In genomic region chr2L:19452535-19453317, dm6 we compare ENCODE assay signal across 4 fruit fly cellular contexts.
TF ChIP-seq lines count a peak whose summit lies in the region.

No protein-coding gene starts in this region.

TF ChIP-seq in whole organism, adult, 20 proteins besides CTCF, POLR2A, EP300 and RAD21 (continued from another document):
- TF ChIP-seq CG14711 (tag; optimal IDR thresholded peaks at IDR 0.05; lab: Kevin White, UChicago), result peak; percentile 20

TF ChIP-seq in whole organism, embryonic, 481 proteins besides CTCF, POLR2A, EP300 and RAD21 (continued from another document and continues in another):
- TF ChIP-seq sna (GFP tag; IDR thresholded peaks at IDR 0.05; lab: Robert Waterston, UW; ENCODE audit: partially characterized antibody) (no peak; the same call in 1 of the 2 replicates), peb (GFP tag; IDR thresholded peaks at IDR 0.05; lab: Robert Waterston, UW) (no peak), Ada2b (GFP tag; IDR thresholded peaks at IDR 0.05; lab: Robert Waterston, UW) (0 out of 2 replicates have a peak, but pooled peaks have one; percentile 13), CG9437 (GFP tag; optimal IDR thresholded peaks at IDR 0.05; lab: Kevin White, UChicago) (no peak), CG11560 (tag; IDR thresholded peaks at IDR 0.05; lab: Robert Waterston, UW) (no peak), CG13287 (GFP tag; IDR thresholded peaks at IDR 0.05; lab: Robert Waterston, UW; ENCODE audit: partially characterized antibody) (peak; percentile 39), cas (GFP tag; IDR thresholded peaks at IDR 0.05; lab: Robert Waterston, UW) (no peak), CG4854 (GFP tag; optimal IDR thresholded peaks at IDR 0.05; lab: Kevin White, UChicago) (no peak), pb (GFP tag; optimal IDR thresholded peaks at IDR 0.05; lab: Kevin White, UChicago) (no peak), mam (GFP tag; optimal IDR thresholded peaks at IDR 0.05; lab: Kevin White, UChicago) (peak; percentile 36), dm (GFP tag; optimal IDR thresholded peaks at IDR 0.05; lab: Kevin White, UChicago) (peak; percentile 1), CG1602 (GFP tag; optimal IDR thresholded peaks at IDR 0.05; lab: Kevin White, UChicago) (no peak), dpn (GFP tag; optimal IDR thresholded peaks at IDR 0.05; lab: Kevin White, UChicago) (peak; percentile 17 to 38), Gug (GFP tag; IDR thresholded peaks at IDR 0.05; lab: Robert Waterston, UW) (no peak), schlank (tag; optimal IDR thresholded peaks at IDR 0.05; lab: Kevin White, UChicago) (no peak), CG17361 (GFP tag; IDR thresholded peaks at IDR 0.05; lab: Robert Waterston, UW) (no peak), CG13296 (GFP tag; optimal IDR thresholded peaks at IDR 0.05; lab: Kevin White, UChicago) (peak; percentile 2), Hr78 (GFP tag; optimal IDR thresholded peaks at IDR 0.05; lab: Kevin White, UChicago) (no peak), HHEX (GFP tag; optimal IDR thresholded peaks at IDR 0.05; lab: Kevin White, UChicago) (no peak), sob (GFP tag; IDR thresholded peaks at IDR 0.05; lab: Robert Waterston, UW) (0 out of 2 replicates have a peak, but pooled peaks have one; percentile 29), en (GFP tag; optimal IDR thresholded peaks at IDR 0.05; lab: Kevin White, UChicago) (no peak), crc (GFP tag; optimal IDR thresholded peaks at IDR 0.05; lab: Kevin White, UChicago) (no peak), Hand (GFP tag; optimal IDR thresholded peaks at IDR 0.05; lab: Kevin White, UChicago) (no peak), Dip2 (GFP tag; IDR thresholded peaks at IDR 0.05; lab: Robert Waterston, UW) (no peak), maf-S (GFP tag; optimal IDR thresholded peaks at IDR 0.05; lab: Kevin White, UChicago) (no peak), Atf6 (GFP tag; IDR thresholded peaks at IDR 0.05; lab: Robert Waterston, UW) (peak; percentile 49; the same call in 1 of the 2 replicates), CG9797 (GFP tag; optimal IDR thresholded peaks at IDR 0.05; lab: Kevin White, UChicago) (no peak), odd (GFP tag; optimal IDR thresholded peaks at IDR 0.05; lab: Kevin White, UChicago) (peak; percentile 7), croc (GFP tag; conservative IDR thresholded peaks at IDR 0.05; lab: Robert Waterston, UW) (no peak), CG12104 (GFP tag; optimal IDR thresholded peaks at IDR 0.05; lab: Kevin White, UChicago) (no peak), CG12942 (GFP tag; optimal IDR thresholded peaks at IDR 0.05; lab: Kevin White, UChicago) (no peak), CG8290 (GFP tag; optimal IDR thresholded peaks at IDR 0.05; lab: Kevin White, UChicago) (no peak), CG8290 (tag; optimal IDR thresholded peaks at IDR 0.05; lab: Kevin White, UChicago) (no peak), CoRest (tag; optimal IDR thresholded peaks at IDR 0.05; lab: Kevin White, UChicago) (peak; percentile 1), CG11085 (GFP tag; IDR thresholded peaks at IDR 0.05; lab: Robert Waterston, UW) (no peak), MESR4 (GFP tag; optimal IDR thresholded peaks at IDR 0.05; lab: Kevin White, UChicago) (no peak), slbo (GFP tag; IDR thresholded peaks at IDR 0.05; lab: Robert Waterston, UW) (peak; percentile 60), Xbp1 (GFP tag; optimal IDR thresholded peaks at IDR 0.05; lab: Kevin White, UChicago) (peak; percentile 5), CG12299 (tag; optimal IDR thresholded peaks at IDR 0.05; lab: Kevin White, UChicago) (no peak), sr (GFP tag; IDR thresholded peaks at IDR 0.05; lab: Robert Waterston, UW) (no peak), pan (optimal IDR thresholded peaks at IDR 0.05; lab: Kevin White, UChicago) (no peak), pan (GFP tag; optimal IDR thresholded peaks at IDR 0.05 in 1 of 2, IDR thresholded peaks at IDR 0.05 in 1 of 2) (peak in 1 of 2 experiments; percentile 26), CG14667 (GFP tag; IDR thresholded peaks at IDR 0.05; lab: Robert Waterston, UW) (no peak), CG17186 (GFP tag; optimal IDR thresholded peaks at IDR 0.05; lab: Kevin White, UChicago) (no peak)

TF ChIP-seq in whole organism, prepupa, 60 proteins besides CTCF, POLR2A, EP300 and RAD21 (continued from another document):
- TF ChIP-seq CG6854 (GFP tag; optimal IDR thresholded peaks at IDR 0.05; lab: Kevin White, UChicago) (no peak), esn (GFP tag; optimal IDR thresholded peaks at IDR 0.05; lab: Kevin White, UChicago) (peak; percentile 22), CG6163 (GFP tag; IDR thresholded peaks at IDR 0.05; lab: Robert Waterston, UW) (0 out of 3 replicates have a peak, but pooled peaks have one; percentile 61), net (GFP tag; optimal IDR thresholded peaks at IDR 0.05; lab: Kevin White, UChicago) (peak; percentile 27), Smox (GFP tag; optimal IDR thresholded peaks at IDR 0.05; lab: Kevin White, UChicago) (peak; percentile 30), CG9139 (GFP tag; optimal IDR thresholded peaks at IDR 0.05; lab: Kevin White, UChicago) (no peak), pdm3 (GFP tag; optimal IDR thresholded peaks at IDR 0.05; lab: Kevin White, UChicago) (peak; percentile 41), CG31627 (GFP tag; optimal IDR thresholded peaks at IDR 0.05; lab: Kevin White, UChicago) (peak; percentile 37), CG32006 (GFP tag; optimal IDR thresholded peaks at IDR 0.05; lab: Kevin White, UChicago) (peak; percentile 58), OdsH (GFP tag; optimal IDR thresholded peaks at IDR 0.05; lab: Kevin White, UChicago) (peak; percentile 43), dsx (GFP tag; optimal IDR thresholded peaks at IDR 0.05; lab: Kevin White, UChicago; ENCODE audit: poor library complexity, severe bottlenecking) (no peak), spab (GFP tag; optimal IDR thresholded peaks at IDR 0.05; lab: Kevin White, UChicago) (no peak), CG6792 (GFP tag; optimal IDR thresholded peaks at IDR 0.05; lab: Kevin White, UChicago) (peak; percentile 28), CG1621 (tag; optimal IDR thresholded peaks at IDR 0.05; lab: Kevin White, UChicago) (no peak), Hr38 (GFP tag; optimal IDR thresholded peaks at IDR 0.05; lab: Kevin White, UChicago) (no peak), ss (GFP tag; optimal IDR thresholded peaks at IDR 0.05; lab: Kevin White, UChicago) (peak in 1 of 2 experiments; percentile 24), fd59A (GFP tag; optimal IDR thresholded peaks at IDR 0.05; lab: Kevin White, UChicago) (no peak), Met (GFP tag; optimal IDR thresholded peaks at IDR 0.05; lab: Kevin White, UChicago) (no peak), CG10631 (GFP tag; optimal IDR thresholded peaks at IDR 0.05; lab: Kevin White, UChicago) (peak; percentile 37), Sox14 (GFP tag; optimal IDR thresholded peaks at IDR 0.05; lab: Kevin White, UChicago) (peak; percentile 40), lz (GFP tag; optimal IDR thresholded peaks at IDR 0.05; lab: Kevin White, UChicago) (peak; percentile 39), CG3919 (GFP tag; optimal IDR thresholded peaks at IDR 0.05; lab: Kevin White, UChicago) (peak; percentile 35), topi (GFP tag; optimal IDR thresholded peaks at IDR 0.05; lab: Kevin White, UChicago) (peak; percentile 13), cyc (GFP tag; optimal IDR thresholded peaks at IDR 0.05; lab: Kevin White, UChicago) (peak; percentile 13), vri (GFP tag; optimal IDR thresholded peaks at IDR 0.05; lab: Kevin White, UChicago) (no peak), salr (GFP tag; optimal IDR thresholded peaks at IDR 0.05; lab: Kevin White, UChicago) (peak in 1 of 2 experiments; percentile 3), CG6276 (GFP tag; optimal IDR thresholded peaks at IDR 0.05; lab: Kevin White, UChicago) (peak; percentile 39), CG11294 (GFP tag; IDR thresholded peaks at IDR 0.05; lab: Robert Waterston, UW) (peak; percentile 18; the same call in 1 of the 2 replicates), Eip93F (GFP tag; optimal IDR thresholded peaks at IDR 0.05; lab: Kevin White, UChicago) (no peak), Gug (GFP tag; IDR thresholded peaks at IDR 0.05; lab: Robert Waterston, UW) (no peak), CG34406 (GFP tag; optimal IDR thresholded peaks at IDR 0.05; lab: Kevin White, UChicago) (peak; percentile 10), CG11902 (GFP tag; optimal IDR thresholded peaks at IDR 0.05; lab: Kevin White, UChicago) (no peak), Eip75B (GFP tag; optimal IDR thresholded peaks at IDR 0.05; lab: Kevin White, UChicago) (peak; percentile 45), Blimp-1 (GFP tag; optimal IDR thresholded peaks at IDR 0.05; lab: Kevin White, UChicago) (no peak), CG8319 (GFP tag; optimal IDR thresholded peaks at IDR 0.05; lab: Kevin White, UChicago) (no peak), dac (GFP tag; optimal IDR thresholded peaks at IDR 0.05; lab: Kevin White, UChicago) (peak; percentile 29)

TF ChIP-seq in whole organism, wandering third instar larva, 38 proteins besides CTCF, POLR2A, EP300 and RAD21 (continued from another document):
- no peak for TF ChIP-seq Hr83 (GFP tag; optimal IDR thresholded peaks at IDR 0.05; lab: Kevin White, UChicago; ENCODE audit: poor library complexity, severe bottlenecking)
- no peak for TF ChIP-seq Dfd (GFP tag; optimal IDR thresholded peaks at IDR 0.05; lab: Kevin White, UChicago)
- no peak for TF ChIP-seq GATAd (GFP tag; optimal IDR thresholded peaks at IDR 0.05; lab: Kevin White, UChicago)
- no peak for TF ChIP-seq rgr (GFP tag; optimal IDR thresholded peaks at IDR 0.05; lab: Kevin White, UChicago)
- TF ChIP-seq OdsH (GFP tag; optimal IDR thresholded peaks at IDR 0.05; lab: Kevin White, UChicago), result peak; percentile 26
- TF ChIP-seq Abd-B (GFP tag; optimal IDR thresholded peaks at IDR 0.05; lab: Kevin White, UChicago), result no peak
- peak; percentile 33 for TF ChIP-seq woc (GFP tag; optimal IDR thresholded peaks at IDR 0.05; lab: Kevin White, UChicago)
